Worm (Caenorhabditis elegans) whole organism, L3 larva: ENCODE data around the gene srw-87.

Source experiments
- egl-27 ChIP-seq: sonication (generic microtip); optimal IDR thresholded peaks from 4 replicates; lab custom pipeline; 2017; ENCODE audit warnings: missing biosample characterization, missing genetic modification reagents, missing genetic modification characterization
- elt-1 ChIP-seq: fragments of 150-350 bp; optimal IDR thresholded peaks from 2 replicates; lab custom pipeline; 2014; ENCODE audit warnings: missing biosample characterization, missing genetic modification characterization
- lin-39 ChIP-seq: fragments of 150-350 bp; optimal IDR thresholded peaks from 2 replicates; lab custom pipeline; 2018; ENCODE audit warnings: missing biosample characterization, missing genetic modification reagents, missing genetic modification characterization
- nhr-237 ChIP-seq: fragments of 150-350 bp; optimal IDR thresholded peaks from 2 replicates; lab custom pipeline; 2014; ENCODE audit warnings: missing biosample characterization, missing genetic modification characterization
- nhr-77 ChIP-seq: fragments of 150-350 bp; optimal IDR thresholded peaks from 2 replicates; lab custom pipeline; 2014; ENCODE audit warnings: missing biosample characterization, missing genetic modification characterization
- pha-4 ChIP-seq: fragments of 150-350 bp; optimal IDR thresholded peaks from 2 replicates; lab custom pipeline; 2014; ENCODE audit warnings: missing biosample characterization, missing genetic modification reagents, missing genetic modification characterization
- skn-1 ChIP-seq: fragments of 150-350 bp; optimal IDR thresholded peaks from 2 replicates; lab custom pipeline; 2014; ENCODE audit warnings: missing biosample characterization, missing genetic modification characterization
- snpc-4 ChIP-seq: fragments of 150-350 bp; optimal IDR thresholded peaks from 2 replicates; lab custom pipeline; 2014; ENCODE audit warnings: missing biosample characterization, missing genetic modification characterization
- tbx-2 ChIP-seq: sonication (generic microtip); optimal IDR thresholded peaks from 2 replicates; lab custom pipeline; 2016; ENCODE audit warnings: mild to moderate bottlenecking, missing genetic modification characterization, missing compliant biosample characterization
- unc-39 ChIP-seq: sonication (generic microtip); optimal IDR thresholded peaks from 4 replicates; lab custom pipeline; 2017; ENCODE audit warnings: missing biosample characterization, missing genetic modification characterization
- unc-62 ChIP-seq: fragments of 150-350 bp; sonication (generic microtip); optimal IDR thresholded peaks from 4 replicates; lab custom pipeline; 2014; ENCODE audit warnings: missing biosample characterization, missing genetic modification reagents, missing genetic modification characterization
- ztf-11 ChIP-seq: fragments of 150-350 bp; optimal IDR thresholded peaks from 2 replicates; lab custom pipeline; 2014; ENCODE audit warnings: missing biosample characterization, missing genetic modification characterization

DNA sequence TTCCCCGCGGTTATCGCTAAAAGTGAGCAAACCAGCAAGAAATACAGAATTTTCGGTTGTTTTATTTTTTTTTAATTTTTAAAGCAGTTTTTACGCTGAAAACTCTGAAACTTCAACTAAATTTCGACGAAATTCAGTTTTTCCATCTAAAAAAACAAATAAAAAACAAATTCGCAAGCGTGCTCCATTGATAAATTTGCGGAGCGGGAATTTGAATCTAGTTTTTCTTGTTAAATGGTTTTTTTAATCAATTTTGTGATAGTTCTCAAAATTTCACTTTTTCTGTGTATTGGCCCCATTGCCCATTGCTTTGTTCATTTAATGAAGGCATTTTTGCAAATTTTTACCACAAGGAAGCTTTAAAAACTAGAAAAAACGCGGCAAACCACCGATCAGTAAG, 20.4 kb downstream of the srw-87 start:
- no peak for TF ChIP-seq unc-39 (tag; lab: Kevin White, UChicago)
- TF ChIP-seq snpc-4 (tag; lab: Kevin White, UChicago) = no peak
- TF ChIP-seq unc-62 = no peak
- TF ChIP-seq lin-39 (tag; lab: Kevin White, UChicago) = no peak
- no peak for TF ChIP-seq pha-4
- TF ChIP-seq tbx-2 (tag; lab: Kevin White, UChicago) = no peak
- TF ChIP-seq nhr-237 (tag; lab: Kevin White, UChicago) = no peak
- TF ChIP-seq nhr-77 = no peak
- TF ChIP-seq ztf-11 = no peak
- no peak for TF ChIP-seq egl-27 (tag; lab: Kevin White, UChicago)
- no peak for TF ChIP-seq elt-1 (tag; lab: Kevin White, UChicago)
- TF ChIP-seq skn-1 = no peak
